Fruit fly (Drosophila melanogaster): ENCODE data around the gene CG5883.
A peak's percentile ranks its signal among the peaks of the same experiment; 100 is the strongest.

DNA sequence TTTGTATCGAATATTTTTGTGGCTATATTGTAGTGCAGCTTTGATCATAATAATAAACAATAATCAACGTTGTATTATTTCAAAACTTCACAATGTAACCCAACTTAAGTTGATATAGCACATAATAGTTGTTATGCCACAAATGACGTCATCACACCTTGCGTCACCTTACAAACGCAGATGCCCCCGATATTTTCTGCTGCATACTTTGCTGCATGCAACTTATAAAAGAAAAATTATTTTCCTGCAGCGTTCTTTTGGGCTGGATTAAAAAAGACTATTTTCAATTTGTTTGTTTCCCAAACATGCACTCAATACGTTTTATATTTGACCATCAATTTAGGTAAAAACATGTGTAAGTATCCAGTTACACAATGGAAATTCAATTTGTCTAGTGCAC lies 26.4 kb downstream of the CG5883 start:
- TF ChIP-seq sv (GFP tag; optimal IDR thresholded peaks at IDR 0.05) (no peak), psq (GFP tag; optimal IDR thresholded peaks at IDR 0.05) (no peak), Myc (optimal IDR thresholded peaks at IDR 0.05) (peak; percentile 84), dsf (GFP tag; optimal IDR thresholded peaks at IDR 0.05; ENCODE audit: borderline replicate concordance) (no peak), Abd-B (GFP tag; optimal IDR thresholded peaks at IDR 0.05) (no peak)

Measured in whole organism, wandering third instar larva.